Worm (Caenorhabditis elegans) whole organism, L1 larva: Measurements from ENCODE around the gene Y57G11C.1144.

ENCODE experiments used
- C16A3.4 ChIP-seq: fragments of 150-350 bp; optimal IDR thresholded peaks from 2 replicates; lab custom pipeline; 2014; ENCODE audit warnings: missing biosample characterization, missing genetic modification characterization
- C34B4.2 ChIP-seq: sonication (generic microtip); optimal IDR thresholded peaks from 2 replicates; lab custom pipeline; 2017; ENCODE audit warnings: mild to moderate bottlenecking, missing genetic modification characterization, missing compliant biosample characterization
- Y116A8C.19 ChIP-seq: sonication (generic microtip); optimal IDR thresholded peaks from 2 replicates; lab custom pipeline; 2016; ENCODE audit warnings: missing compliant biosample characterization, missing genetic modification characterization, borderline replicate concordance
- ama-1 ChIP-seq: fragments of 150-350 bp; optimal IDR thresholded peaks from 2 replicates; lab custom pipeline; 2014
- blmp-1 ChIP-seq: fragments of 150-350 bp; optimal IDR thresholded peaks from 2 replicates; lab custom pipeline; 2014; ENCODE audit warnings: missing biosample characterization, missing genetic modification characterization
- ceh-82 ChIP-seq, 3 experiments: fragments of 150-350 bp in 1 of 3; sonication (generic microtip) in 2 of 3; optimal IDR thresholded peaks; 2 replicates each; lab custom pipeline; 2014 to 2017; ENCODE audit warnings: missing biosample characterization in 3 of 3, missing genetic modification characterization in 3 of 3
- ces-1 ChIP-seq: fragments of 150-350 bp; optimal IDR thresholded peaks from 2 replicates; lab custom pipeline; 2014; ENCODE audit warnings: missing biosample characterization, missing genetic modification reagents, missing genetic modification characterization
- dpl-1 ChIP-seq, 3 experiments: fragments of 150-350 bp in 2 of 3; sonication (generic microtip) in 1 of 3; optimal IDR thresholded peaks; 2 replicates each; lab custom pipeline; 2014 to 2017; ENCODE audit warnings: missing biosample characterization in 3 of 3, missing genetic modification characterization in 3 of 3, missing genetic modification reagents in 3 of 3
- efl-1 ChIP-seq, 4 experiments: fragments of 150-350 bp; optimal IDR thresholded peaks in 3 of 4; peaks in 1 of 4; 1 replicate in 1 of 4; 2 replicates in 3 of 4; lab custom pipeline; 2014; ENCODE audit warnings: missing biosample characterization in 2 of 4, missing genetic modification characterization in 2 of 4, missing genetic modification reagents in 2 of 4
- fkh-10 ChIP-seq: sonication (generic microtip); optimal IDR thresholded peaks from 2 replicates; lab custom pipeline; 2017; ENCODE audit warnings: missing biosample characterization, missing genetic modification reagents, missing genetic modification characterization
- hlh-17 ChIP-seq: fragments of 200-800 bp; sonication (Bioruptor generic); optimal IDR thresholded peaks from 2 replicates; lab custom pipeline; 2018; ENCODE audit warnings: missing genetic modification characterization, mild to moderate bottlenecking, missing compliant biosample characterization, moderate library complexity, borderline replicate concordance
- jun-1 ChIP-seq: fragments of 150-350 bp; optimal IDR thresholded peaks from 2 replicates; lab custom pipeline; 2014; ENCODE audit warnings: missing biosample characterization, missing genetic modification reagents, missing genetic modification characterization
- lin-14 ChIP-seq: fragments of 200-800 bp; sonication (Bioruptor generic); optimal IDR thresholded peaks from 2 replicates; lab custom pipeline; 2018; ENCODE audit warnings: mild to moderate bottlenecking, missing genetic modification characterization, moderate library complexity, missing compliant biosample characterization
- mab-9 ChIP-seq: fragments of 200-800 bp; sonication (Bioruptor generic); IDR thresholded peaks from 2 replicates; pipeline ENCODE4 v1.3.6; 2022; ENCODE audit warnings: missing genetic modification reagents, missing genetic modification characterization, missing compliant biosample characterization
- nhr-20 ChIP-seq: sonication (generic microtip); optimal IDR thresholded peaks from 2 replicates; lab custom pipeline; 2016; ENCODE audit warnings: mild to moderate bottlenecking, missing genetic modification characterization, missing compliant biosample characterization
- nhr-76 ChIP-seq: sonication (generic microtip); optimal IDR thresholded peaks from 2 replicates; lab custom pipeline; 2017; ENCODE audit warnings: missing biosample characterization, missing genetic modification characterization
- pqm-1 ChIP-seq: sonication (generic microtip); optimal IDR thresholded peaks from 3 replicates; lab custom pipeline; 2017; ENCODE audit warnings: missing biosample characterization, missing genetic modification characterization
- tbx-2 ChIP-seq: sonication (generic microtip); optimal IDR thresholded peaks from 2 replicates; lab custom pipeline; 2016; ENCODE audit warnings: missing genetic modification characterization, missing compliant biosample characterization
- unc-130 ChIP-seq: fragments of 150-350 bp; optimal IDR thresholded peaks from 2 replicates; lab custom pipeline; 2017; ENCODE audit warnings: missing biosample characterization, missing genetic modification characterization, inconsistent platforms

Gene Y57G11C.1144

DNA sequence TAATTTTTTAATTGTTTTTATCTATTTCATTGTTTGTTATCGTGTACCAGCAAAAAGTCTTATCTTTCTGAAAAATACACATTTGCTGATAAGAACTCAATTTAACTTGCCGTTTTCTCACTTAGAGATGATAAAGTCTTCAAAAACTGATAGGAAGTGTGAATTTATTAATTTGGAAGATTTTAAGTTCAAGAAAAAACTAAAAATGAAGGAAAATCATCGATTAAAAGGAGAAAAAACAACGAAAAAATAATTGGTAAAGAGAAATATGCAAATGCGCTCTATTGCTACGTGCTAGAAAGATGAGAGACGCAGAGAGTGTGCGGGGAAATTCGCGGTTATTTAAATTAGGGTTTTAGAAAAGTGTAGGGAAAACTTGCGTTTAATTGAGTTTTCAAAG, 22.3 kb downstream of the Y57G11C.1144 start (continued):
- TF ChIP-seq C16A3.4 (tag; lab: Kevin White, UChicago) = peak; percentile 82

DNA sequence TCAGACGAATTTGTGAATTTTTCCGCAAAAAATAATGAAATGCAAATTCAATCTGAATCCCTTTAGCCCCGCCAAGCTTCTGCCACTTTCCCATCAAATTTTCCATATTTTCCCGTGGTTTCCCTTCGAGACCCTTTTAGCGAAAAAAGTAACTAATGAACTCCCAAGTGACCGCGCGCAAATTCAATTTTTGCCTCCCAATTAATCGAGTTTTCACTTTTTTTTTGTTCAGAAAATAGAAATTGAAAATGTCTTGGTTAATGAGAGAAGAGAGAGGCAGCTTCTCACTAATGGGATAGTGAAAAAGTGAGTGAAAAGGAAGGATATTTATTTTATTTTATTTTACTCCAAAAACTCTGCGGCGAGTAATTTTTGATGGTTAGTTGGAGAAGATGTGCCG, 22.9 kb downstream of the Y57G11C.1144 start:
- TF ChIP-seq tbx-2 (peak; percentile 8), blmp-1 (tag; lab: Kevin White, UChicago) (peak; percentile 3), nhr-20 (no peak)

DNA sequence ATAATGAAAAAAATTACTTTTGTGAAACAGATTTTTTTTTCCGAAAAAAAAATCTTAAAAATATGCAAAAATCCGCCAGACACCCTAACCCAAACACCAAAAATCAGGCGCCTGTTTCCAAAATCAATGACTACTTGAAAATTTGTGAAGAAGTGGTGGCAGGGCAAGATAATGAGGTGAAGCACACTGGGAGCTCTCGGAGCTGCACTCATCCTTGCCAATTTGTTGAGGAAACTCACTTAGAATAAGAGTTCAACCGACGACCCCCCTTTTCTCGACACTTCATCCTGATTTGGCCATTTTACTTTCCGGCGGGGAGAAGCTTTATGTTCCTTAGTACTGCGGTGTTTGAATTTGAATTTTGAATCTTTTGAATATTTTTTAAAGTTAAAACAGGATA, 41.1 kb downstream of the Y57G11C.1144 start:
- TF ChIP-seq efl-1 (optimal IDR thresholded peaks at IDR 0.05; lab: Kevin White, UChicago) (no peak), efl-1 (GFP tag; optimal IDR thresholded peaks at IDR 0.05 in 1 of 2; lab: Kevin White, UChicago) (peak in 1 of 2 experiments; percentile 85), ceh-82 (tag; optimal IDR thresholded peaks at IDR 0.05; lab: Kevin White, UChicago) (no peak)

DNA sequence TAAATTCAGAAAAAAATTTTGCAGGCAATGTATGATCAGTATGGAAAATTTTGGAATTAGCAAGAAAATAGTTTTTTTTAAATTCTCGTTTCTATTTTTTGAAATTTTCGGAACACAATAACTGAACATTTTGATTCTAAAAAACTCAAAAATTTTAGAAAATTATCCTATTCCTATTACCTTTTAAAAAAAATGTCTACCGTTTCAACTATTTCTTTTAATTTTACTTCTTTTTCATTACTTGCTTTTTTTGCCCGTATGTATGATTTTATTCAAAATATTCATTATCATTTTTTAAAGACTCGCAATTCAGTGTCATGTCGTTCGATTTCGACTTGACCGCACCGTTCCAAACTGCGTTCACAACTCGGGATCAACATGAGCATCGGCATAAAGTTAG, 44.2 kb downstream of the Y57G11C.1144 start, which contains the start of gene atln-2:
atln-2 (plus strand) TSS at position 301 of the 400 bp plus-strand sequence.
- TF ChIP-seq unc-130 (tag; lab: Kevin White, UChicago) = no peak
- no peak for TF ChIP-seq ces-1 (GFP tag; lab: Kevin White, UChicago)
- TF ChIP-seq lin-14 (GFP tag; lab: Kevin White, UChicago) = no peak
- TF ChIP-seq efl-1 (optimal IDR thresholded peaks at IDR 0.05; lab: Kevin White, UChicago) = no peak
- TF ChIP-seq efl-1 (GFP tag; optimal IDR thresholded peaks at IDR 0.05 in 1 of 2; lab: Kevin White, UChicago) = peak in 1 of 2 experiments; percentile 57
- TF ChIP-seq, all 84 proteins: peak for 1

DNA sequence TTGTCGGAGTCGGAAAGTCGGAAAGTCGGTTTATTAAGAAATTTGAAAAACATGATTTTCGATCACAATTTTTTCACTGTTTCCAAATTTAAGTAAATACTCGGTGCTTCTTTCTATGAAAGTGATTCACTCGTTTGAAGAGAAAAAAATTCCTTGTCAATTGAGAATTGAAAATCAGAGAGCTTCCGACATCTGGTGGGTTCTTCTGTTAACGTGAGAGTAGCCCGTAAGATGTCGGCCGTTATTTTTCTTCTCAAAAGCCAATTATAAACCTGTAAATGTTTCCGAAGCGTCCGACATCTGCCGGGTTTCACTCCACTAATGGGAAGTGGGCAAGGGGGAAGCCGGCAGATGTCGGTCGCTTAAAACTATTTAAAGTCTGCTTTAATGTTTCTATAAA, 47.9 kb downstream of the Y57G11C.1144 start:
- TF ChIP-seq pqm-1 = no peak
- TF ChIP-seq Y116A8C.19 (tag; lab: Kevin White, UChicago) = no peak
- TF ChIP-seq jun-1 = peak; percentile 21

DNA sequence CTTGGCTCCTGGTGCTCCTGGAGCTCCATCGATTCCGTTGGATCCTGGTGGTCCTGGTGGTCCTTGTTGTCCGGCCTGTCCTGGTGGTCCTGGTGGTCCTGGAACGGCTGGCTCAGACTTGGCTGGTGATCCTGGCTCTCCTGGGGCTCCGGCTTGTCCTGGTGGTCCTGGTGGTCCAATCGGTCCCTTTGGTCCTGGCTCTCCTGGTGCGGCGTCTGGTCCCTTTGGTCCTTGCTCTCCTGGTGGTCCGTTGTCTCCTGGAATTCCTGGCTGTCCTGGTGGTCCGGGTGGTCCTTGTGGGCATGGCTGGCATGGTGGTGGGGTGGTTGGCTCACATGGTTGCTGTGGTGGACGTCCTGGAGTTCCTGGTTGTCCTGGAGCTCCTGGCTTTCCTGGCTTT, 48.7 kb downstream of the Y57G11C.1144 start:
- TF ChIP-seq dpl-1 (GFP tag; optimal IDR thresholded peaks at IDR 0.05; lab: Kevin White, UChicago) (no peak), hlh-17 (GFP tag; lab: Kevin White, UChicago) (no peak), pqm-1 (no peak), fkh-10 (GFP tag; lab: Kevin White, UChicago) (no peak), mab-9 (GFP tag; lab: Robert Waterston, UW) (no peak), C34B4.2 (tag; lab: Kevin White, UChicago) (no peak), efl-1 (optimal IDR thresholded peaks at IDR 0.05; lab: Kevin White, UChicago) (no peak), efl-1 (GFP tag; optimal IDR thresholded peaks at IDR 0.05 in 1 of 2; lab: Kevin White, UChicago) (peak in 1 of 2 experiments; percentile 37)

DNA sequence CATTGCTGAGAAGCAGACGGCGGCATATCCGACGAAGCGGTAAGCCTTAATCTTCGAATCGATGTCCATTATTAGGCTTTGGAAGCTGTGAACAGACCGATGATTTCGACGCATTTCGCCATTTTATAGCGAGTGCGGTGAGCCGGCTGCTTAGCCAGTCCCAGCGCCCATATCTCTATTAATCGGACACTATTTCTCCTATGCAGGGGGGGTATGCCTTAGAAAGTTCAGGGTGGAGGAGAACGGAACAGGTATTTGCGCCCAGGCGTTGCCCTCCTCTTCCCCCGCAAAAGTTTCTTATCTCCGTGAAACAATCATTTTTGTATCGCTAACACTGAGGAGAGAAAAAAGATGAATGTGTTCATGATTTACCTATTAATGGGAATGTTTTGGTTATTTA, 49.6 kb downstream of the Y57G11C.1144 start, which contains the start of gene dpy-4:
dpy-4 (minus strand) TSS at position 101 of the 400 bp plus-strand sequence.
- no peak for TF ChIP-seq efl-1 (optimal IDR thresholded peaks at IDR 0.05; lab: Kevin White, UChicago)
- peak in 1 of 2 experiments; percentile 40 for TF ChIP-seq efl-1 (GFP tag; optimal IDR thresholded peaks at IDR 0.05 in 1 of 2; lab: Kevin White, UChicago)
- TF ChIP-seq nhr-76 = no peak
- peak; percentile 25 for TF ChIP-seq blmp-1 (tag; lab: Kevin White, UChicago)
- peak; percentile 41 for TF ChIP-seq ama-1 (lab: Kevin White, UChicago)
